Fruit fly (Drosophila melanogaster) whole organism, embryonic: ENCODE results near the gene CG3652.
A peak's percentile ranks its signal among the peaks of the same experiment; 100 is the strongest.

Source experiments
- Awh ChIP-seq: fragments of 200-800 bp; sonication (Bioruptor generic); IDR thresholded peaks from 2 replicates; pipeline ENCODE4, ENCODE4 v1.3.6; 2022; ENCODE audit warnings: missing biosample characterization, missing genetic modification characterization
- Bdp1 ChIP-seq: fragments of 200-800 bp; sonication (Bioruptor generic); optimal IDR thresholded peaks from 3 replicates; lab custom pipeline; 2016; ENCODE audit warnings: missing biosample characterization, missing genetic modification characterization
- Blimp-1 ChIP-seq: fragments of 200-800 bp; sonication (Bioruptor generic); optimal IDR thresholded peaks from 3 replicates; lab custom pipeline; 2018; ENCODE audit warnings: missing biosample characterization, missing genetic modification characterization, mild to moderate bottlenecking, moderate library complexity, missing genetic modification reagents
- CG10366 ChIP-seq: fragments of 200-800 bp; sonication (Bioruptor generic); IDR thresholded peaks from 2 replicates; pipeline ENCODE4 v1.3.6; 2022; ENCODE audit warnings: missing biosample characterization, missing genetic modification characterization
- CG17612 ChIP-seq: fragments of 200-800 bp; sonication (Bioruptor generic); IDR thresholded peaks from 2 replicates; pipeline ENCODE4 v1.3.6; 2022; ENCODE audit warnings: missing biosample characterization, missing genetic modification characterization
- CG17912 ChIP-seq: fragments of 200-800 bp; sonication (Bioruptor generic); optimal IDR thresholded peaks from 2 replicates; lab custom pipeline; 2018; ENCODE audit warnings: missing biosample characterization, mild to moderate bottlenecking, missing genetic modification characterization
- CG1792 ChIP-seq: fragments of 200-800 bp; sonication (Bioruptor generic); optimal IDR thresholded peaks from 2 replicates; lab custom pipeline; 2016; ENCODE audit warnings: missing biosample characterization, missing genetic modification characterization
- CG30403 ChIP-seq: fragments of 200-800 bp; sonication (Bioruptor generic); optimal IDR thresholded peaks from 3 replicates; lab custom pipeline; 2016; ENCODE audit warnings: missing biosample characterization, missing genetic modification characterization
- CG30431 ChIP-seq: fragments of 200-800 bp; sonication (Bioruptor generic); optimal IDR thresholded peaks from 2 replicates; lab custom pipeline; 2017; ENCODE audit warnings: missing biosample characterization, missing genetic modification characterization
- CG4424 ChIP-seq: fragments of 200-800 bp; sonication (Bioruptor generic); optimal IDR thresholded peaks from 3 replicates; lab custom pipeline; 2016; ENCODE audit warnings: missing biosample characterization, missing genetic modification characterization
- CG4707 ChIP-seq: fragments of 200-800 bp; sonication (Bioruptor generic); optimal IDR thresholded peaks from 2 replicates; lab custom pipeline; 2018; ENCODE audit warnings: missing biosample characterization, mild to moderate bottlenecking, missing genetic modification characterization, moderate library complexity
- CG6683 ChIP-seq: fragments of 200-800 bp; sonication (Bioruptor generic); optimal IDR thresholded peaks from 2 replicates; lab custom pipeline; 2017; ENCODE audit warnings: missing biosample characterization, mild to moderate bottlenecking, missing genetic modification characterization, missing genetic modification reagents
- CG6813 ChIP-seq: fragments of 200-800 bp; sonication (Bioruptor generic); optimal IDR thresholded peaks from 2 replicates; lab custom pipeline; 2017; ENCODE audit warnings: missing biosample characterization, missing genetic modification characterization, mild to moderate bottlenecking, moderate library complexity, missing genetic modification reagents
- CG8359 ChIP-seq: fragments of 200-800 bp; sonication (Bioruptor generic); optimal IDR thresholded peaks from 2 replicates; lab custom pipeline; 2017; ENCODE audit warnings: missing biosample characterization, mild to moderate bottlenecking, missing genetic modification characterization, borderline replicate concordance
- D19B ChIP-seq: fragments of 200-800 bp; sonication (Bioruptor generic); optimal IDR thresholded peaks from 2 replicates; lab custom pipeline; 2017; ENCODE audit warnings: missing biosample characterization, mild to moderate bottlenecking, missing genetic modification characterization
- Dbx ChIP-seq: fragments of 200-800 bp; sonication (Bioruptor generic); IDR thresholded peaks from 3 replicates; pipeline ENCODE4 v1.3.6; 2022; ENCODE audit warnings: missing biosample characterization, missing genetic modification characterization
- Deaf1 ChIP-seq: fragments of 200-800 bp; optimal IDR thresholded peaks from 3 replicates; lab custom pipeline; 2019; ENCODE audit warnings: missing biosample characterization, mild to moderate bottlenecking, missing genetic modification characterization, moderate library complexity
- Doc3 ChIP-seq: fragments of 200-800 bp; sonication (Bioruptor generic); IDR thresholded peaks from 3 replicates; pipeline ENCODE4 v1.3.6; 2022; ENCODE audit warnings: missing biosample characterization, missing genetic modification characterization; ENCODE audit not compliant: partially characterized antibody
- E2f1 ChIP-seq: fragments of 200-800 bp; sonication (Bioruptor generic); IDR thresholded peaks from 2 replicates; pipeline ENCODE4 v1.3.6; 2022; ENCODE audit warnings: missing biosample characterization, missing genetic modification characterization
- H15 ChIP-seq: fragments of 200-800 bp; sonication (Bioruptor generic); IDR thresholded peaks from 3 replicates; pipeline ENCODE4 v1.3.6; 2022; ENCODE audit warnings: missing biosample characterization, missing genetic modification characterization
- Hmx ChIP-seq: fragments of 200-800 bp; sonication (Bioruptor generic); optimal IDR thresholded peaks from 2 replicates; lab custom pipeline; 2016; ENCODE audit warnings: missing biosample characterization, missing genetic modification characterization
- NFAT ChIP-seq: fragments of 200-800 bp; sonication (Bioruptor generic); IDR thresholded peaks from 2 replicates; pipeline ENCODE4 v1.3.6; 2022; ENCODE audit warnings: missing biosample characterization, missing genetic modification characterization
- Neu2 ChIP-seq: fragments of 200-800 bp; sonication (Bioruptor generic); optimal IDR thresholded peaks from 3 replicates; lab custom pipeline; 2016; ENCODE audit warnings: missing biosample characterization, missing genetic modification characterization, borderline replicate concordance
- Nf-YB ChIP-seq: fragments of 200-800 bp; sonication (Bioruptor generic); optimal IDR thresholded peaks from 3 replicates; lab custom pipeline; 2019; ENCODE audit warnings: missing biosample characterization, mild to moderate bottlenecking, missing genetic modification characterization, moderate library complexity
- NfI ChIP-seq: fragments of 200-800 bp; sonication (Bioruptor generic); optimal IDR thresholded peaks from 3 replicates; lab custom pipeline; 2018; ENCODE audit warnings: missing biosample characterization, mild to moderate bottlenecking, missing genetic modification characterization, moderate library complexity
- Six4 ChIP-seq: fragments of 200-800 bp; sonication (Bioruptor generic); optimal IDR thresholded peaks from 2 replicates; lab custom pipeline; 2016; ENCODE audit warnings: missing biosample characterization, missing genetic modification characterization
- YL-1 ChIP-seq: fragments of 200-800 bp; sonication (Bioruptor generic); optimal IDR thresholded peaks from 3 replicates; lab custom pipeline; 2017; ENCODE audit warnings: missing biosample characterization, mild to moderate bottlenecking, missing genetic modification characterization
- bbx ChIP-seq: fragments of 200-800 bp; sonication (Bioruptor generic); IDR thresholded peaks from 2 replicates; pipeline ENCODE4 v1.3.6; 2022; ENCODE audit warnings: missing biosample characterization, missing genetic modification characterization; ENCODE audit not compliant: partially characterized antibody
- bowl ChIP-seq: fragments of 200-800 bp; sonication (Bioruptor generic); IDR thresholded peaks from 2 replicates; pipeline ENCODE4 v1.3.6; 2022; ENCODE audit warnings: missing biosample characterization, missing genetic modification characterization
- bsh ChIP-seq, 2 experiments: fragments of 200-800 bp; sonication (Bioruptor generic); optimal IDR thresholded peaks; 2 replicates each; lab custom pipeline; 2017 to 2018; ENCODE audit warnings: mild to moderate bottlenecking in 2 of 2, missing biosample characterization in 2 of 2, missing genetic modification characterization in 2 of 2, moderate library complexity in 1 of 2
- dmrt11E ChIP-seq: fragments of 200-800 bp; sonication (Bioruptor generic); optimal IDR thresholded peaks from 3 replicates; lab custom pipeline; 2018; ENCODE audit warnings: missing biosample characterization, mild to moderate bottlenecking, missing genetic modification characterization, moderate library complexity
- dysf ChIP-seq: fragments of 200-800 bp; sonication (Bioruptor generic); IDR thresholded peaks from 3 replicates; pipeline ENCODE4 v1.3.6; 2022; ENCODE audit warnings: missing biosample characterization, missing genetic modification characterization
- inv ChIP-seq: fragments of 200-800 bp; sonication (Bioruptor generic); IDR thresholded peaks from 2 replicates; pipeline ENCODE4 v1.3.6; 2022; ENCODE audit warnings: missing biosample characterization, missing genetic modification characterization; ENCODE audit not compliant: partially characterized antibody
- mirr ChIP-seq: fragments of 200-800 bp; sonication (Bioruptor generic); optimal IDR thresholded peaks from 3 replicates; lab custom pipeline; 2018; ENCODE audit warnings: missing biosample characterization, mild to moderate bottlenecking, missing genetic modification characterization
- nom ChIP-seq: fragments of 200-800 bp; sonication (Bioruptor generic); optimal IDR thresholded peaks from 2 replicates; lab custom pipeline; 2017; ENCODE audit warnings: missing biosample characterization, missing genetic modification characterization, mild to moderate bottlenecking, moderate library complexity, missing genetic modification reagents
- oc ChIP-seq: fragments of 200-800 bp; sonication (Bioruptor generic); optimal IDR thresholded peaks from 2 replicates; lab custom pipeline; 2018; ENCODE audit warnings: missing biosample characterization, mild to moderate bottlenecking, missing genetic modification characterization, moderate library complexity
- odd ChIP-seq: fragments of 200-800 bp; sonication (Bioruptor generic); optimal IDR thresholded peaks from 2 replicates; lab custom pipeline; 2017; ENCODE audit warnings: missing biosample characterization, mild to moderate bottlenecking, missing genetic modification characterization
- pho ChIP-seq: fragments of 200-800 bp; sonication (Bioruptor generic); optimal IDR thresholded peaks from 2 replicates; lab custom pipeline; 2016; ENCODE audit warnings: missing biosample characterization, missing genetic modification characterization
- pros ChIP-seq: fragments of 200-800 bp; sonication (Bioruptor generic); optimal IDR thresholded peaks from 3 replicates; lab custom pipeline; 2019; ENCODE audit warnings: missing biosample characterization, mild to moderate bottlenecking, missing genetic modification characterization, moderate library complexity
- row ChIP-seq: fragments of 200-800 bp; sonication (Bioruptor generic); IDR thresholded peaks from 3 replicates; pipeline ENCODE4 v1.3.6; 2022; ENCODE audit warnings: missing biosample characterization, missing genetic modification characterization
- schlank ChIP-seq: fragments of 200-800 bp; sonication (Bioruptor generic); optimal IDR thresholded peaks from 2 replicates; lab custom pipeline; 2018; ENCODE audit warnings: missing biosample characterization, mild to moderate bottlenecking, missing genetic modification characterization
- so ChIP-seq: fragments of 200-800 bp; sonication (Bioruptor generic); IDR thresholded peaks from 3 replicates; pipeline ENCODE4 v1.3.6; 2022; ENCODE audit warnings: missing biosample characterization, missing genetic modification characterization
- sqz ChIP-seq: fragments of 200-800 bp; sonication (Bioruptor generic); optimal IDR thresholded peaks from 3 replicates; lab custom pipeline; 2018; ENCODE audit warnings: missing biosample characterization, mild to moderate bottlenecking, missing genetic modification characterization
- tgo ChIP-seq: fragments of 200-800 bp; sonication (Bioruptor generic); IDR thresholded peaks from 3 replicates; pipeline ENCODE4 v1.3.6; 2022; ENCODE audit warnings: missing biosample characterization, missing genetic modification characterization
- twi ChIP-seq: fragments of 200-800 bp; optimal IDR thresholded peaks from 2 replicates; lab custom pipeline; 2019; ENCODE audit warnings: missing biosample characterization, mild to moderate bottlenecking, missing genetic modification characterization, moderate library complexity
- vfl ChIP-seq: fragments of 200-800 bp; sonication (Bioruptor generic); optimal IDR thresholded peaks from 2 replicates; lab custom pipeline; 2016; ENCODE audit warnings: missing biosample characterization, missing genetic modification characterization
- z ChIP-seq: fragments of 200-800 bp; sonication (Bioruptor generic); IDR thresholded peaks from 3 replicates; pipeline ENCODE4 v1.3.6; 2022; ENCODE audit warnings: missing biosample characterization, missing genetic modification characterization
- zen ChIP-seq: fragments of 200-800 bp; sonication (Bioruptor generic); optimal IDR thresholded peaks from 3 replicates; lab custom pipeline; 2018; ENCODE audit warnings: missing biosample characterization, mild to moderate bottlenecking, missing genetic modification characterization, moderate library complexity

CG3652 gene

DNA sequence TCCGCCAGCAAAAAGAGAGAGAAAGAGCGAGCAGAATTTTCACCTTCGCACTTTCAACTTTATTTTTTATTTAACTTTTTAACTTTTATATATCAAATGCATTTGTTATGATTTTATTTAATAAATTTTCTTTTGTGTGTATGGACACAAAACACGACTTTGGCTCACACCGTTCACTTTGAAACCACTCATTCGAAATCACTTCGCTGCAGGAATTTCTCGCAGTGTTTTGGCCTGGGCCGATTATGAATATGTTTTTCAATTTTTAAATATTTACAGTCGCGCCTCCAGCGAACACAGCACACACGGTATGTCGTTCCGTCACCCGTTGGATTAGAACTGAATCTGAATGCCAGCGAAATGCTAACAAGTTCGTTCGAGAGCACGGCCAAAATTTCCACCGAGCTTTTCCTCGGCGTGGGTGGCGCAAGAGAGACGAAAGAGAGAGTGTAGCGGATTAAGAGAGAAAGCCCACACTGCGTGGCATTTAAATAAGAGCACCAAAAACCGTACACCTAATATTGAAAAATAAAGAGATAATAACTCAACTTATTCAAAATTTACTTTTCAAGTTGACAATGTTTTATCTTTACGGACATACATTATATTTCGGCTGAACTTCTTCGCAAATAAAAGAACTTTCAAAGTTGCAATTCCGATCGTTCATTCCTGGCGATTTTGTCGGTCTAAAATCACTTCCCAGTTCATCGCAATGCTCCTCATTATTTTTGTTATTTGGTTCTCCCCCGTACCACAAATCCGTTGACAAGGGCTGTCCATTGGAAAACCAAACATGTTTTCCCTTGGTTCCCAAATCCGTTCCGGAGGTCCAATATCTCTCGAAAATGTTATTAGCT is 47.4 kb upstream of the CG3652 start, which contains the start of gene CG15431 (continued):
- TF ChIP-seq nom (GFP tag; lab: Kevin White, UChicago), result no peak
- TF ChIP-seq pho (GFP tag; lab: Kevin White, UChicago), result peak; percentile 3
- peak; percentile 37 for TF ChIP-seq CG6683 (GFP tag; lab: Kevin White, UChicago)
- no peak for TF ChIP-seq bowl (GFP tag; lab: Robert Waterston, UW)
- peak; percentile 49 for TF ChIP-seq NFAT
- TF ChIP-seq CG17612 (GFP tag; lab: Robert Waterston, UW), result no peak
- no peak for TF ChIP-seq sqz
- TF ChIP-seq row, result peak; percentile 71
- TF ChIP-seq Hmx (GFP tag; lab: Kevin White, UChicago), result no peak
- TF ChIP-seq dmrt11E (tag; lab: Kevin White, UChicago), result no peak
- TF ChIP-seq inv (GFP tag; lab: Robert Waterston, UW), result no peak
- TF ChIP-seq mirr (GFP tag; lab: Kevin White, UChicago), result no peak
- no peak for TF ChIP-seq twi (tag; lab: Kevin White, UChicago)
- TF ChIP-seq vfl, result peak; percentile 21
- TF ChIP-seq Nf-YB (GFP tag; lab: Kevin White, UChicago), result no peak
- no peak for TF ChIP-seq Neu2 (GFP tag; lab: Kevin White, UChicago)
- peak; percentile 60 for TF ChIP-seq E2f1 (GFP tag; lab: Robert Waterston, UW)
- peak; percentile 66 for TF ChIP-seq CG6813 (GFP tag; lab: Kevin White, UChicago)
- peak; percentile 55 for TF ChIP-seq CG30403 (GFP tag; lab: Kevin White, UChicago)
- peak; percentile 77; the same call in 2 of the 3 replicates for TF ChIP-seq Dbx
- no peak for TF ChIP-seq zen (tag; lab: Kevin White, UChicago)
- no peak for TF ChIP-seq YL-1 (GFP tag; lab: Kevin White, UChicago)
- no peak for TF ChIP-seq pros (GFP tag; lab: Kevin White, UChicago)
- TF ChIP-seq schlank (tag; lab: Kevin White, UChicago), result no peak
- no peak for TF ChIP-seq CG17912 (GFP tag; lab: Kevin White, UChicago)
- no peak for TF ChIP-seq bbx
- TF ChIP-seq CG4707 (GFP tag; lab: Kevin White, UChicago), result no peak
- TF ChIP-seq odd (GFP tag; lab: Kevin White, UChicago), result no peak
- no peak for TF ChIP-seq CG8359
- TF ChIP-seq CG4424 (GFP tag; lab: Kevin White, UChicago), result peak; percentile 17
- no peak for TF ChIP-seq Doc3 (GFP tag; lab: Robert Waterston, UW)
- TF ChIP-seq Bdp1 (GFP tag; lab: Kevin White, UChicago), result no peak
- no peak for TF ChIP-seq z (GFP tag; lab: Robert Waterston, UW)
- no peak for TF ChIP-seq D19B (GFP tag; lab: Kevin White, UChicago)
- TF ChIP-seq tgo (GFP tag; lab: Robert Waterston, UW), result peak; percentile 50; the same call in 2 of the 3 replicates
- peak; percentile 65; the same call in 2 of the 3 replicates for TF ChIP-seq H15 (GFP tag; lab: Robert Waterston, UW)
- no peak for TF ChIP-seq Blimp-1 (GFP tag; lab: Kevin White, UChicago)
- no peak for TF ChIP-seq CG30431 (GFP tag; lab: Kevin White, UChicago)
- no peak for TF ChIP-seq Awh (GFP tag; lab: Robert Waterston, UW)
- 0 out of 3 replicates have a peak, but pooled peaks have one; percentile 22 for TF ChIP-seq so (GFP tag; lab: Robert Waterston, UW)
- no peak for TF ChIP-seq CG1792
- TF ChIP-seq oc (tag; lab: Kevin White, UChicago), result no peak
- TF ChIP-seq bsh (GFP tag; optimal IDR thresholded peaks at IDR 0.05; lab: Kevin White, UChicago), result no peak
- peak; percentile 62 for TF ChIP-seq CG10366 (GFP tag; lab: Robert Waterston, UW)
- peak; percentile 67 for TF ChIP-seq NfI
- peak; percentile 55 for TF ChIP-seq Deaf1
- TF ChIP-seq dysf, result peak; percentile 70
- no peak for TF ChIP-seq Six4 (GFP tag; lab: Kevin White, UChicago)
